Fruit fly (Drosophila melanogaster): ENCODE results near the gene Edem2.

Edem2 gene

dm6 chr2L:13222225-13222648, 30.2 kb downstream of the Edem2 start, which contains the start of the genes Ski6 and CG16812 (continued):
- TF ChIP-seq twi (tag; optimal IDR thresholded peaks at IDR 0.05) (peak; percentile 65), stwl (tag; optimal IDR thresholded peaks at IDR 0.05) (peak; percentile 79), CG8924 (tag; optimal IDR thresholded peaks at IDR 0.05) (peak; percentile 86), CG10209 (GFP tag; optimal IDR thresholded peaks at IDR 0.05) (peak; percentile 37), caup (GFP tag; optimal IDR thresholded peaks at IDR 0.05; ENCODE audit: severe bottlenecking) (no peak), CG4617 (GFP tag; optimal IDR thresholded peaks at IDR 0.05; ENCODE audit: borderline replicate concordance) (peak; percentile 65), tna (GFP tag; IDR thresholded peaks at IDR 0.05; ENCODE audit: partially characterized antibody) (no peak), sd (tag; optimal IDR thresholded peaks at IDR 0.05) (no peak), CG17802 (tag; optimal IDR thresholded peaks at IDR 0.05) (no peak), sisA (GFP tag; IDR thresholded peaks at IDR 0.05) (0 out of 2 replicates have a peak, but pooled peaks have one; percentile 16), HmgD (GFP tag; optimal IDR thresholded peaks at IDR 0.05) (no peak), run (tag; optimal IDR thresholded peaks at IDR 0.05) (peak; percentile 45), Hr78 (GFP tag; optimal IDR thresholded peaks at IDR 0.05) (no peak), lab (GFP tag; optimal IDR thresholded peaks at IDR 0.05) (no peak), CG4282 (GFP tag; optimal IDR thresholded peaks at IDR 0.05) (no peak), CG8089 (GFP tag; optimal IDR thresholded peaks at IDR 0.05) (no peak), CG8388 (GFP tag; optimal IDR thresholded peaks at IDR 0.05) (peak; percentile 63), CG17361 (GFP tag; IDR thresholded peaks at IDR 0.05) (peak; percentile 84), MESR4 (GFP tag; optimal IDR thresholded peaks at IDR 0.05) (peak; percentile 41), fu2 (GFP tag; optimal IDR thresholded peaks at IDR 0.05) (no peak), CG17186 (GFP tag; optimal IDR thresholded peaks at IDR 0.05) (no peak), luna (GFP tag; optimal IDR thresholded peaks at IDR 0.05) (no peak), Sox102F (GFP tag; optimal IDR thresholded peaks at IDR 0.05) (peak; percentile 81), psq (GFP tag; optimal IDR thresholded peaks at IDR 0.05) (peak; percentile 21), CG17385 (GFP tag; optimal IDR thresholded peaks at IDR 0.05) (peak; percentile 58), CG6654 (GFP tag; optimal IDR thresholded peaks at IDR 0.05) (no peak), peb (GFP tag; IDR thresholded peaks at IDR 0.05) (0 out of 2 replicates have a peak, but pooled peaks have one; percentile 12), tx (GFP tag; optimal IDR thresholded peaks at IDR 0.05) (no peak), CHES-1-like (GFP tag; optimal IDR thresholded peaks at IDR 0.05) (peak; percentile 16), lbe (GFP tag; optimal IDR thresholded peaks at IDR 0.05) (no peak), Aef1 (GFP tag; IDR thresholded peaks at IDR 0.05) (peak; percentile 24; the same call in 2 of the 3 replicates), CG10543 (GFP tag; optimal IDR thresholded peaks at IDR 0.05) (no peak), zen2 (GFP tag; IDR thresholded peaks at IDR 0.05; ENCODE audit: partially characterized antibody) (no peak), Nf-YA (GFP tag; IDR thresholded peaks at IDR 0.05) (0 out of 2 replicates have a peak, but pooled peaks have one; percentile 4), lov (optimal IDR thresholded peaks at IDR 0.05) (no peak), lov (GFP tag; IDR thresholded peaks at IDR 0.05) (no peak), btn (GFP tag; optimal IDR thresholded peaks at IDR 0.05) (no peak), mld (GFP tag; IDR thresholded peaks at IDR 0.05; ENCODE audit: partially characterized antibody) (no peak), B-H1 (GFP tag; IDR thresholded peaks at IDR 0.05) (peak; percentile 26; the same call in 1 of the 3 replicates), pnt (GFP tag; optimal IDR thresholded peaks at IDR 0.05) (peak; percentile 15), ssp (GFP tag; IDR thresholded peaks at IDR 0.05) (peak; percentile 50; the same call in 1 of the 2 replicates), Dad (GFP tag; optimal IDR thresholded peaks at IDR 0.05) (no peak), CG4404 (GFP tag; IDR thresholded peaks at IDR 0.05) (peak; percentile 40; the same call in 1 of the 2 replicates), lmd (GFP tag; IDR thresholded peaks at IDR 0.05) (no peak), sens (GFP tag) (peak; percentile 94), CG1792 (GFP tag; optimal IDR thresholded peaks at IDR 0.05) (no peak), fd102C (GFP tag; optimal IDR thresholded peaks at IDR 0.05) (no peak), H2.0 (GFP tag; IDR thresholded peaks at IDR 0.05) (peak; percentile 68), CG13624 (GFP tag; optimal IDR thresholded peaks at IDR 0.05) (peak; percentile 31), Max (GFP tag; optimal IDR thresholded peaks at IDR 0.05) (peak; percentile 75)
